Fruit fly (Drosophila melanogaster) whole organism, prepupa: Measurements from ENCODE around the gene stac.

Experiments used
- CG15336 ChIP-seq: fragments of 200-800 bp; sonication (Bioruptor generic); IDR thresholded peaks from 2 replicates; pipeline ENCODE4 v1.3.6; 2022; ENCODE audit warnings: missing biosample characterization, missing genetic modification characterization
- CG6163 ChIP-seq: fragments of 200-800 bp; sonication (Bioruptor generic); IDR thresholded peaks from 3 replicates; pipeline ENCODE4 v1.3.6; 2022; ENCODE audit warnings: missing biosample characterization, missing genetic modification characterization
- Eip75B ChIP-seq: fragments of 200-800 bp; sonication (Bioruptor generic); optimal IDR thresholded peaks from 3 replicates; lab custom pipeline; 2016; ENCODE audit warnings: missing biosample characterization, missing genetic modification characterization
- Gug ChIP-seq: fragments of 200-800 bp; sonication (Bioruptor generic); IDR thresholded peaks from 2 replicates; pipeline ENCODE4 v1.3.6; 2022; ENCODE audit warnings: missing biosample characterization, missing genetic modification characterization
- Smox ChIP-seq: fragments of 200-800 bp; sonication (Bioruptor generic); optimal IDR thresholded peaks from 3 replicates; lab custom pipeline; 2016; ENCODE audit warnings: missing biosample characterization, missing genetic modification characterization
- Sox102F ChIP-seq: fragments of 200-800 bp; sonication (Bioruptor generic); optimal IDR thresholded peaks from 2 replicates; lab custom pipeline; 2016; ENCODE audit warnings: missing biosample characterization, mild to moderate bottlenecking, missing genetic modification characterization
- Sox14 ChIP-seq: fragments of 200-800 bp; sonication (Bioruptor generic); optimal IDR thresholded peaks from 3 replicates; lab custom pipeline; 2016; ENCODE audit warnings: missing biosample characterization, missing genetic modification characterization
- fd85E ChIP-seq: fragments of 200-800 bp; sonication (Bioruptor generic); optimal IDR thresholded peaks from 3 replicates; lab custom pipeline; 2016; ENCODE audit warnings: missing biosample characterization, missing genetic modification characterization

DNA sequence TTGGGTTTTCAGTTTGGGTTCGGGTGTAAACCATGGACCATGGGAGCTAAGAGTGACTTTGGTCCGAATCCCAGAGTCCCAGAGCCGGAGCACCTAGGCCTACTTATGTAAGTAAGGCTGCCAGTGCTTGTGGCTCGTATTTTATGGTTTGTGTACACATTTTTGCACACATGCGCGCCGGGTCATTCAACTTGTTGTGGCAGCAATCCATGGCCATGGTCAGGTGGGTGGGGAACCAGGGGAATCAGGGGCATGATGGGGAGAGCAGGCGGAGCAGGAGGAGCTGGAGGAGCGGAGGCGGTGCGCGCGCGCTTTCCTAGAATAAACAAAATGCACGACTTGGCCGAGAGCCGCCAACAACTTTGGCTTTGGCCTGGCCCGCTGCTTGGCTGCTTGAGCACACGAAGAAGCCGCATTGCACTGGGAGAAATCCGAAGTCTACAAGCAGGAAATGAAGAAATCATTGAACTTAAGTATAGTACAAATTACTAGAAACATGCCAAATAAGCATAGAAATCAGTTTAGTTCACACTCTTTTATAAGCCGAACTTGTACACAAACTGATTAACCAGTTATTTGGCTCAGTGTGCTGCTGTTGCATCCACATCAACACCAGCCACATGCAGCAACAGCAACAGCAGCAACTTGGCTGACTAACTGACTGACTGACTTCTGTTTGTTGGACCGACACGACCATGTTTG, 46.2 kb upstream of the stac start:
- TF ChIP-seq fd85E (no peak), Gug (GFP tag; lab: Robert Waterston, UW) (peak; percentile 89), CG6163 (peak; percentile 95), Smox (GFP tag; lab: Kevin White, UChicago) (peak; percentile 49), Eip75B (GFP tag; lab: Kevin White, UChicago) (peak; percentile 85), Sox14 (GFP tag; lab: Kevin White, UChicago) (peak; percentile 88), Sox102F (GFP tag; lab: Kevin White, UChicago) (peak; percentile 57), CG15336 (GFP tag; lab: Robert Waterston, UW) (peak; percentile 95)
